Worm (Caenorhabditis elegans): ENCODE data around the gene nhr-118.
A peak's percentile ranks its signal among the peaks of the same experiment; 100 is the strongest.

The nhr-118 gene

DNA sequence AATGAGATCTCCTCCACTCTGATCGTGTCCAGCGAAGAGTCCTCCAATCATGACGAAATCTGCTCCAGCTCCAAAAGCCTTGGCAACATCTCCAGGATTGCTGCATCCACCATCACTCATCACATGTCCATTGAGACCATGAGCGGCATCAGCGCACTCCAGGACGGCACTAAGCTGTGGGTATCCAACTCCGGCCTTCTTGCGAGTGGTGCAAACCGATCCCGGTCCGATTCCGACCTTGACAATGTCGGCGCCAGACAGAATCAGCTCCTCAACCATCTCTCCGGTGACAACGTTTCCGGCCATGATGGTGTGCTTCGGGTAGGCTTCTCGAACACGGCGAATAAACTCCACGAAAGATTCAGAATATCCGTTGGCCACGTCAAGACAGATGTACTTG lies 37.1 kb upstream of the nhr-118 start:
- TF ChIP-seq ceh-39 (tag; optimal IDR thresholded peaks at IDR 0.05) (no peak), elt-3 (tag; optimal IDR thresholded peaks at IDR 0.05) (no peak), mep-1 (tag; optimal IDR thresholded peaks at IDR 0.05) (no peak), ceh-83 (GFP tag; optimal IDR thresholded peaks at IDR 0.05) (no peak), M03D4.4 (tag; optimal IDR thresholded peaks at IDR 0.05) (no peak), ceh-43 (GFP tag; optimal IDR thresholded peaks at IDR 0.05) (no peak)

DNA sequence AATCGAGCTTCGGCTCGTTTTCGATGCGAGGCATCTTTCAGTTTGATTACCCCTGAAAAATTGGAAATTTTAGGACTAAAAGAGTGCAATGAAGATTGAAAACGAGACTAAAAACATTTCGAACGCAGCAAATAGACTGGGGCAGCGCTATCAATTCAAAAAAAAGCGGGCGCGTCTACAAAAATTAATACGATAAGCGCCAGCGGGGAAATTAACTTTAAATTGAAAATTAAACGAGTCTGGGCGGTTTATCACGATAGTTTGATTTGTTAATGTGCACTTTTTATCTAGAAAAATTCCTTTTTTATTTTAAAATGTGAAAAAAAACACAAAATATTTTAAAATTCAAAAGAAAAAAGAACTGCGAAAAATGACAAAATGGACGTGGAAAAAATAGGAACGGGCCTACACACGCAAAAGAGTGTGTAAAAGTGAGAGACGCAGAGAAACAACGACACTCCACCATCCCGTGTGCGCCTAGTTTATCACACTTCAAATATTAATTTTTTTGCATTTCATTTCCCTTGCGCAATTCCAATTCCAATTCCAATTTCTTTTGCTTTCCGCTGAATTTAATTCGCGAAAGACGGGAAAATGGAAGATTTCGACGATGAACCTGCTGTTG lies 36.2 kb upstream of the nhr-118 start, which contains the start of the genes gmpr-1 and fipp-1:
Gene gmpr-1 (minus strand): TSS at position 75 of the 625 bp plus-strand sequence.
Gene fipp-1 (plus strand): TSS at position 499 of the 625 bp plus-strand sequence.
- TF ChIP-seq lsy-2 (tag; optimal IDR thresholded peaks at IDR 0.05) (peak; percentile 15), mep-1 (tag; optimal IDR thresholded peaks at IDR 0.05) (peak; percentile 54), ceh-83 (GFP tag; optimal IDR thresholded peaks at IDR 0.05) (no peak), ces-1 (GFP tag; optimal IDR thresholded peaks at IDR 0.05) (peak; percentile 46), sptf-1 (tag; optimal IDR thresholded peaks at IDR 0.05) (no peak), zip-8 (tag; optimal IDR thresholded peaks at IDR 0.05) (peak; percentile 0), ham-2 (GFP tag; optimal IDR thresholded peaks at IDR 0.05) (no peak), lin-32 (GFP tag; optimal IDR thresholded peaks at IDR 0.05) (no peak), nhr-2 (tag; optimal IDR thresholded peaks at IDR 0.05) (no peak), pha-4 (tag; optimal IDR thresholded peaks at IDR 0.05) (peak; percentile 42), unc-39 (tag; optimal IDR thresholded peaks at IDR 0.05) (no peak), flh-1 (GFP tag; optimal IDR thresholded peaks at IDR 0.05) (no peak), ceh-39 (tag; optimal IDR thresholded peaks at IDR 0.05) (no peak)

DNA sequence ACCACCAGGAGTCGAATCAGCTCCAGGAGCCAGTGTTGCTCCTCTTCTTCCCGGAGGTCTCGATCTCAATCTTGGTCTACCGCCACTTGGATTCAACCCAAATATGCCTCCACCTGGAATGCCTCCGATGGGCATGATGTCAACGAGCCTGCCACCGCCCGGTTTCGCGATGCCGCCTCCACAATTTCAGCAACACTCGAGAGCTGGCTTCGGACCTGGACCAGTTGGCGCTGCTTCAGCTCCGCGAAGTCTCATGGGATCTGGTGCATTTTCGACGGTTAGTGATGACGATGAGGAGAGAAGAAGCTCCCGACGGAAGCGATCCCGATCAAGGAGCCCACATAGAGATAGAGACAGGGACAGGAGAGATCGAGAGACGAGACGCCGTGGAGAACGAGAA lies 34.6 kb upstream of the nhr-118 start:
- no peak for TF ChIP-seq ham-2 (GFP tag; optimal IDR thresholded peaks at IDR 0.05)
- TF ChIP-seq bed-3 (GFP tag; optimal IDR thresholded peaks at IDR 0.05): no peak
- TF ChIP-seq mab-5 (tag; optimal IDR thresholded peaks at IDR 0.05): no peak
- TF ChIP-seq M03D4.4 (tag; optimal IDR thresholded peaks at IDR 0.05): no peak
- TF ChIP-seq nhr-237 (tag; optimal IDR thresholded peaks at IDR 0.05): no peak
- no peak for TF ChIP-seq ceh-39 (tag; optimal IDR thresholded peaks at IDR 0.05)
- no peak for TF ChIP-seq unc-39 (tag; optimal IDR thresholded peaks at IDR 0.05)

DNA sequence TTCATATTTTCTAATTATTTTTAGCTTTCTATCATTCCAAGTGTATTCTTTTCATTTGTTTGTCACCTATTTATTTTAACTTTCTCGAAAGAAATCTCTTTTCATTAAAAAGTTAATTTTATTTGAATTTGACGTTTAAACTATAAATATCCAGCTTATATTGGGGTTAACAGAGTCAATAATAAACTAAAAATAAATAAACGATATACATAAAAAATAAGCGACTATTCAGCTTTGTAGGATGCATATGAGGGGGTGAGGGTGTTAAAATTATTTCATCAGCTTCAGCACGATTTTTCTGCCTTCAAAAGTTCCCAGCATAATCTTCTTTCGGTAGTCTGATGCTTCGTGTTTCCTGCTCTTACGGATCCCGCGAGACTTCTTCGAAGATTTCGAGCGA lies 34.0 kb upstream of the nhr-118 start:
- no peak for TF ChIP-seq drap-1 (GFP tag; optimal IDR thresholded peaks at IDR 0.05)
- no peak for TF ChIP-seq elt-3 (tag; optimal IDR thresholded peaks at IDR 0.05)
- no peak for TF ChIP-seq hlh-1 (tag; optimal IDR thresholded peaks at IDR 0.05)
- no peak for TF ChIP-seq unc-39 (tag; optimal IDR thresholded peaks at IDR 0.05)
- TF ChIP-seq flh-1 (GFP tag; optimal IDR thresholded peaks at IDR 0.05): no peak
- no peak for TF ChIP-seq unc-120 (tag; optimal IDR thresholded peaks at IDR 0.05; ENCODE audit: poor library complexity, severe bottlenecking)

DNA sequence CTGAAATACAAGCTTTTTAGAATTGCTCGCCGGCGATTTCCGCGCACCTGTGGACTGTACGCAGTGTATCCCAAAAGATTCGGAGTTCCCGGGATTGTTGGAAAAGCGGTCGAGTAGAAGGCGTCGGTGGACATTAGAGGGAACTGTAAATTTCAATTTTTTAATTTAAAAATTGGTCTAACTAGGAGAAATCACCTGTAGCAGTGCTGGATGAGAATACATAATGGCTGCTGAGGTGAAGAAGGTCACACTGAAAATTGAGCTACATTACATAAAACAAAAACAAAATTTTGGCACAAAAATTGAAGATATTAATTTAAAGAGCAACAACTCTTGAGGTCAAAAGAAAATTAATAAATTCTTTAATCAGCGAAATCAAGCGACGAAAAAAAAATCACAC lies 33.0 kb upstream of the nhr-118 start, which contains the start of gene neg-1:
Gene neg-1 (minus strand): TSS at position 250 of the 400 bp plus-strand sequence.
- TF ChIP-seq nhr-76 (tag; optimal IDR thresholded peaks at IDR 0.05) (no peak), ceh-43 (GFP tag; optimal IDR thresholded peaks at IDR 0.05) (no peak), elt-1 (tag; optimal IDR thresholded peaks at IDR 0.05; ENCODE audit: borderline replicate concordance, insufficient read depth) (no peak), blmp-1 (tag; optimal IDR thresholded peaks at IDR 0.05) (no peak), drap-1 (GFP tag; optimal IDR thresholded peaks at IDR 0.05) (no peak), sem-2 (GFP tag; optimal IDR thresholded peaks at IDR 0.05) (no peak), mls-2 (tag; optimal IDR thresholded peaks at IDR 0.05) (no peak), nhr-12 (tag; optimal IDR thresholded peaks at IDR 0.05) (no peak), snpc-4 (tag; optimal IDR thresholded peaks at IDR 0.05) (no peak), nhr-28 (tag; optimal IDR thresholded peaks at IDR 0.05) (no peak), tbx-8 (GFP tag; optimal IDR thresholded peaks at IDR 0.05) (no peak), elt-3 (tag; optimal IDR thresholded peaks at IDR 0.05) (no peak), bed-3 (GFP tag; optimal IDR thresholded peaks at IDR 0.05) (no peak), ham-2 (GFP tag; optimal IDR thresholded peaks at IDR 0.05) (no peak), unc-39 (tag; optimal IDR thresholded peaks at IDR 0.05) (no peak), unc-120 (tag; optimal IDR thresholded peaks at IDR 0.05; ENCODE audit: poor library complexity, severe bottlenecking) (no peak), cnd-1 (tag; optimal IDR thresholded peaks at IDR 0.05) (no peak)

Measured in whole organism, mixed stage, embryonic.